Fruit fly (Drosophila melanogaster): Measurements from ENCODE around the gene Ilp1.

DNA sequence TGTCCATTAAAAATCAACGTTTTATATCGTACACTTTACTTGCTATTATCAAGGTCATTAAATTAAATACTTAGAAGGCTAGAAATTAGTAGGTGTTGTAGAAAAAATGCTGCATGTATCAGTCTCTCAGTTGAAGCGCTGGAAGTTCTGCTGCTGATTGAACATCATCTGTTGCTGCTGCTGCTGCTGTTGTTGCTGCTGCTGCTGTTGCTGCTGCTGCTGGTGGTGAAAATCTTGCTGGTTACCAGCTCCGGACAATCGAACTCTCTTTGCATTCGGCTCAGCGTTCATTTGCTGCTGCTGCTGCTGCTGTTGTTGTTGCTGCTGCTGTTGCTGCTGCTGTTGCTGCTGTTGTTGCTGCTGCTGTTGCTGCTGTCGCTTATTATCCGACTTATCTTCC is 38.8 kb downstream of the Ilp1 start:
- no peak for TF ChIP-seq psq (optimal IDR thresholded peaks at IDR 0.05)
- TF ChIP-seq h (optimal IDR thresholded peaks at IDR 0.05): no peak
- TF ChIP-seq ttk (optimal IDR thresholded peaks at IDR 0.05): no peak
- no peak for TF ChIP-seq Myc (optimal IDR thresholded peaks at IDR 0.05)

Data from Kc167 (cell line).